Worm (Caenorhabditis elegans) whole organism, young adult: ENCODE measurements around the gene F58B3.4.

Source experiments
- C06A6.2 ChIP-seq: fragments of 200-800 bp; sonication (Bioruptor generic); conservative IDR thresholded peaks from 2 replicates; pipeline ENCODE4 v1.3.6; 2022; ENCODE audit warnings: missing genetic modification characterization, missing compliant biosample characterization
- F10E7.11 ChIP-seq: sonication (generic microtip); optimal IDR thresholded peaks from 2 replicates; lab custom pipeline; 2017; ENCODE audit warnings: mild to moderate bottlenecking, missing genetic modification characterization, moderate library complexity, missing compliant biosample characterization
- F23B12.7 ChIP-seq: sonication (generic microtip); optimal IDR thresholded peaks from 2 replicates; lab custom pipeline; 2017; ENCODE audit warnings: missing genetic modification characterization, mild to moderate bottlenecking, missing compliant biosample characterization, antibody characterized with exemption, moderate library complexity; ENCODE audit not compliant: insufficient read depth
- F49E8.2 ChIP-seq: sonication (generic microtip); optimal IDR thresholded peaks from 3 replicates; lab custom pipeline; 2017; ENCODE audit warnings: missing genetic modification characterization, mild to moderate bottlenecking, missing compliant biosample characterization, antibody characterized with exemption, moderate library complexity; ENCODE audit not compliant: insufficient read depth
- K11D2.4 ChIP-seq: fragments of 200-800 bp; sonication (Bioruptor generic); IDR thresholded peaks from 2 replicates; pipeline ENCODE4 v1.3.6; 2022; ENCODE audit warnings: missing genetic modification reagents, missing genetic modification characterization, missing compliant biosample characterization
- K12H6.12 ChIP-seq: fragments of 200-800 bp; sonication (Bioruptor generic); optimal IDR thresholded peaks from 2 replicates; lab custom pipeline; 2018; ENCODE audit warnings: mild to moderate bottlenecking, missing genetic modification characterization, missing compliant biosample characterization
- T26A5.8 ChIP-seq: sonication (generic microtip); optimal IDR thresholded peaks from 2 replicates; lab custom pipeline; 2016; ENCODE audit warnings: missing genetic modification characterization, missing compliant biosample characterization
- Y53G8AR.9 ChIP-seq: fragments of 200-800 bp; sonication (Bioruptor generic); conservative IDR thresholded peaks from 2 replicates; pipeline ENCODE4 v1.3.6; 2022; ENCODE audit warnings: missing genetic modification reagents, missing genetic modification characterization, missing compliant biosample characterization
- ama-1 ChIP-seq, 3 experiments: fragments of 150-350 bp in 1 of 3; sonication (generic microtip) in 2 of 3; optimal IDR thresholded peaks; 2 replicates each; lab custom pipeline; 2014 to 2018; ENCODE audit warnings: missing biosample characterization in 2 of 3, missing genetic modification characterization in 2 of 3, missing genetic modification reagents in 2 of 3
- attf-5 ChIP-seq: fragments of 200-800 bp; sonication (Bioruptor generic); optimal IDR thresholded peaks from 2 replicates; lab custom pipeline; 2018; ENCODE audit warnings: mild to moderate bottlenecking, missing genetic modification characterization, missing compliant biosample characterization
- attf-6 ChIP-seq: fragments of 200-800 bp; sonication (Bioruptor generic); IDR thresholded peaks from 2 replicates; pipeline ENCODE4 v1.3.6; 2022; ENCODE audit warnings: missing genetic modification reagents, missing genetic modification characterization, missing compliant biosample characterization
- bed-1 ChIP-seq: fragments of 200-800 bp; sonication (Bioruptor generic); IDR thresholded peaks from 2 replicates; pipeline ENCODE4 v1.3.6; 2022; ENCODE audit warnings: missing genetic modification reagents, missing genetic modification characterization, missing compliant biosample characterization
- cebp-1 ChIP-seq, 2 experiments: fragments of 200-800 bp in 1 of 2; sonication (Bioruptor generic) in 1 of 2; sonication (generic microtip) in 1 of 2; IDR thresholded peaks in 1 of 2; optimal IDR thresholded peaks in 1 of 2; 2 replicates each; pipeline versions ENCODE4 v1.3.6 to Lab custom; 2017 to 2022; ENCODE audit warnings: missing compliant biosample characterization in 2 of 2, missing genetic modification characterization in 2 of 2, mild to moderate bottlenecking in 1 of 2, missing genetic modification reagents in 1 of 2, moderate library complexity in 1 of 2
- ceh-100 ChIP-seq: fragments of 200-800 bp; sonication (Bioruptor generic); IDR thresholded peaks from 2 replicates; pipeline ENCODE4 v1.3.6; 2022; ENCODE audit warnings: missing genetic modification reagents, missing genetic modification characterization, missing compliant biosample characterization
- die-1 ChIP-seq: sonication (generic microtip); optimal IDR thresholded peaks from 2 replicates; lab custom pipeline; 2016; ENCODE audit warnings: missing genotype, mild to moderate bottlenecking, missing genetic modification characterization, missing compliant biosample characterization
- efl-1 ChIP-seq: fragments of 150-350 bp; optimal IDR thresholded peaks from 2 replicates; lab custom pipeline; 2014; ENCODE audit warnings: missing biosample characterization, missing genetic modification reagents, missing genetic modification characterization
- ekl-4 ChIP-seq: fragments of 200-800 bp; sonication (Bioruptor generic); IDR thresholded peaks from 2 replicates; pipeline ENCODE4 v1.3.6; 2022; ENCODE audit warnings: missing genetic modification reagents, missing genetic modification characterization, missing compliant biosample characterization
- fkh-3 ChIP-seq: sonication (generic microtip); optimal IDR thresholded peaks from 2 replicates; lab custom pipeline; 2016; ENCODE audit warnings: mild to moderate bottlenecking, missing genetic modification characterization, missing compliant biosample characterization
- hmg-1.2 ChIP-seq: fragments of 200-800 bp; sonication (Bioruptor generic); IDR thresholded peaks from 2 replicates; pipeline ENCODE4 v1.3.6; 2022; ENCODE audit warnings: missing genetic modification reagents, missing genetic modification characterization, missing compliant biosample characterization
- let-526 ChIP-seq: fragments of 200-800 bp; sonication (Bioruptor generic); IDR thresholded peaks from 2 replicates; pipeline ENCODE4 v1.3.6; 2022; ENCODE audit warnings: missing genetic modification reagents, missing genetic modification characterization, missing compliant biosample characterization
- lin-35 ChIP-seq, 3 experiments: fragments of 150-350 bp in 2 of 3; sonication (generic microtip) in 1 of 3; optimal IDR thresholded peaks; 2 replicates each; lab custom pipeline; 2014 to 2018; ENCODE audit warnings: missing biosample characterization in 3 of 3, missing genetic modification characterization in 3 of 3, missing genetic modification reagents in 3 of 3
- lsl-1 ChIP-seq: fragments of 200-800 bp; sonication (Bioruptor generic); optimal IDR thresholded peaks from 2 replicates; lab custom pipeline; 2018; ENCODE audit warnings: mild to moderate bottlenecking, missing genetic modification characterization, moderate library complexity, missing compliant biosample characterization
- lsy-27 ChIP-seq: sonication (generic microtip); optimal IDR thresholded peaks from 2 replicates; lab custom pipeline; 2017; ENCODE audit warnings: missing genetic modification characterization, mild to moderate bottlenecking, missing compliant biosample characterization, antibody characterized with exemption, missing genotype, borderline replicate concordance; ENCODE audit not compliant: insufficient read depth
- madf-6 ChIP-seq: fragments of 200-800 bp; sonication (Bioruptor generic); IDR thresholded peaks from 2 replicates; pipeline ENCODE4 v1.3.6; 2022; ENCODE audit warnings: missing genetic modification reagents, missing genetic modification characterization, missing compliant biosample characterization
- mxl-1 ChIP-seq: sonication (generic microtip); optimal IDR thresholded peaks from 2 replicates; lab custom pipeline; 2016; ENCODE audit warnings: missing genetic modification characterization, missing compliant biosample characterization
- nhr-27 ChIP-seq: fragments of 200-800 bp; sonication (Bioruptor generic); optimal IDR thresholded peaks from 2 replicates; lab custom pipeline; 2018; ENCODE audit warnings: mild to moderate bottlenecking, missing genetic modification characterization, moderate library complexity, missing compliant biosample characterization
- nhr-90 ChIP-seq: sonication (generic microtip); optimal IDR thresholded peaks from 2 replicates; lab custom pipeline; 2016; ENCODE audit warnings: missing genotype, mild to moderate bottlenecking, missing genetic modification characterization, missing compliant biosample characterization
- pbrm-1 ChIP-seq: fragments of 200-800 bp; sonication (Bioruptor generic); IDR thresholded peaks from 2 replicates; pipeline ENCODE4 v1.3.6; 2022; ENCODE audit warnings: missing genetic modification reagents, missing genetic modification characterization, missing compliant biosample characterization
- pha-4 ChIP-seq: fragments of 150-350 bp; sonication (generic microtip); optimal IDR thresholded peaks from 2 replicates; lab custom pipeline; 2014; ENCODE audit warnings: missing biosample characterization, missing genetic modification reagents, missing genetic modification characterization
- rec-8 ChIP-seq, 2 experiments: sonication (generic microtip); optimal IDR thresholded peaks; 2 replicates each; lab custom pipeline; 2016; ENCODE audit warnings: mild to moderate bottlenecking in 2 of 2, missing genetic modification characterization in 2 of 2, missing genetic modification reagents in 2 of 2, missing genotype in 2 of 2, missing biosample characterization in 1 of 2, missing compliant biosample characterization in 1 of 2, moderate library complexity in 1 of 2
- rpc-1 ChIP-seq, 2 experiments: fragments of 150-350 bp in 1 of 2; sonication (generic microtip) in 1 of 2; optimal IDR thresholded peaks; 2 replicates each; lab custom pipeline; 2014 to 2018; ENCODE audit warnings: missing biosample characterization in 1 of 2, missing genetic modification characterization in 1 of 2, missing genetic modification reagents in 1 of 2, missing genotype in 1 of 2
- snpc-1.3 ChIP-seq: sonication (generic microtip); optimal IDR thresholded peaks from 2 replicates; lab custom pipeline; 2017; ENCODE audit warnings: missing genetic modification characterization, mild to moderate bottlenecking, missing compliant biosample characterization, antibody characterized with exemption, moderate library complexity, missing genotype, missing genetic modification reagents; ENCODE audit not compliant: insufficient read depth
- snpc-3.4 ChIP-seq: sonication (generic microtip); optimal IDR thresholded peaks from 2 replicates; lab custom pipeline; 2017; ENCODE audit warnings: missing genetic modification characterization, mild to moderate bottlenecking, missing compliant biosample characterization, antibody characterized with exemption, moderate library complexity, missing genotype, missing genetic modification reagents
- snpc-4 ChIP-seq, 5 experiments: fragments of 150-350 bp in 1 of 5; sonication (generic microtip) in 4 of 5; optimal IDR thresholded peaks; 2 replicates each; lab custom pipeline; 2014 to 2018; ENCODE audit warnings: missing genetic modification characterization in 5 of 5, missing biosample characterization in 3 of 5, antibody characterized with exemption in 2 of 5, mild to moderate bottlenecking in 2 of 5, missing compliant biosample characterization in 2 of 5, missing genotype in 2 of 5, moderate library complexity in 2 of 5, missing genetic modification reagents in 1 of 5
- tbp1 ChIP-seq: fragments of 200-800 bp; sonication (Bioruptor generic); optimal IDR thresholded peaks from 2 replicates; lab custom pipeline; 2018; ENCODE audit warnings: mild to moderate bottlenecking, missing genetic modification characterization, missing compliant biosample characterization
- unc-130 ChIP-seq: sonication (generic microtip); optimal IDR thresholded peaks from 2 replicates; lab custom pipeline; 2016; ENCODE audit warnings: missing genetic modification reagents, missing genetic modification characterization, missing compliant biosample characterization
- unc-62 ChIP-seq: fragments of 150-350 bp; optimal IDR thresholded peaks from 2 replicates; lab custom pipeline; 2014; ENCODE audit warnings: missing biosample characterization, missing genetic modification reagents, missing genetic modification characterization
- xnd-1 ChIP-seq: sonication (generic microtip); optimal IDR thresholded peaks from 2 replicates; lab custom pipeline; 2016; ENCODE audit warnings: missing genotype, missing genetic modification reagents, missing genetic modification characterization, missing compliant biosample characterization

F58B3.4 gene

ce11 chrIV:11603265-11603840, 28.3 kb downstream of the F58B3.4 start (continued):
- TF ChIP-seq efl-1: no peak
- TF ChIP-seq mxl-1 (tag; lab: Kevin White, UChicago): no peak
- TF ChIP-seq attf-6: peak; percentile 63; the same call in 1 of the 2 replicates
- TF ChIP-seq unc-62: no peak
- no peak for TF ChIP-seq T26A5.8 (tag; lab: Kevin White, UChicago)
- no peak for TF ChIP-seq nhr-27 (tag; lab: Kevin White, UChicago)
- no peak for TF ChIP-seq rpc-1 (optimal IDR thresholded peaks at IDR 0.05; lab: Kevin White, UChicago)
- no peak for TF ChIP-seq rpc-1 (tag; optimal IDR thresholded peaks at IDR 0.05; lab: Kevin White, UChicago)
- TF ChIP-seq ekl-4: peak; percentile 56; the same call in 1 of the 2 replicates

- TF ChIP-seq let-526 (GFP tag; lab: Robert Waterston, UW): no peak
- 0 out of 2 replicates have a peak, but pooled peaks have one; percentile 48 for TF ChIP-seq bed-1
- TF ChIP-seq, all 124 proteins: peak for 1
Observed at ce11 chrIV:11602498-11603068, 29.1 kb downstream of the F58B3.4 start, which contains the start of gene rps-11. rps-11 (plus strand) TSS chrIV:11602641.

DNA sequence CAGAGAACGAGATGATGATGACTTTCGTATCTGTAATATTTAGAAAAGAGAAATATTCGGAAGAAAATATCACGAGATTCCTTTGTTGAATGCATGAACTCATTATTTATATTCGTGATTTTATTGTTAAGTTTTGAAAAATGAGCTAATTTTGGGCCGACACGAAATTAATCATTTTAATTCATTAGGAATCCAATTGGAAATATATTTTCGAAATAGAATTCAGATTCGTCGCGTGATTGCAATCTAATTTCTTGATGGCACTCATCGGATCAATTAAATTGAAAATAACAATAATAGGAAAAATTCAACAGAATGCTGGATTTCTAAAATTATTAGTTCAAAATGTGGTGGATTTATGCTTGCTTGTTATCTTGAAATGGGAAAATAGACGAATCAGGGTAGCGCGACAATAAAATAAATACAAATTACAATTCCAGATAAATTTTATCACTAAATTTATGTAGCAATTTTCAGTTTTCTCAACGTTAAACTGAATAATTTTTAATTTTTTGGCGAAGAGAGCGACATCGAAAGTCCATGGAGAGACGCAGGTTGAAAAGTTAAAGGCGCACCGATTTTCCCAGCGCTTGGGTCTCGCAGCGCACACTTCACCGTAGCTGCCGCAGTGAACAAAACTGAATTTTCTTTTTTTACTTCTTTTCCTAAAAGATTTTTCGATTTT, 29.8 kb downstream of the F58B3.4 start:
- TF ChIP-seq tbp1 (GFP tag; lab: Kevin White, UChicago) (peak; percentile 60), rpc-1 (optimal IDR thresholded peaks at IDR 0.05; lab: Kevin White, UChicago) (peak; percentile 1), rpc-1 (tag; optimal IDR thresholded peaks at IDR 0.05; lab: Kevin White, UChicago) (peak; percentile 3), Y53G8AR.9 (GFP tag; lab: Robert Waterston, UW) (peak; percentile 35; the same call in 1 of the 2 replicates), unc-130 (GFP tag; lab: Kevin White, UChicago) (peak; percentile 54), nhr-90 (tag; lab: Kevin White, UChicago) (no peak), cebp-1 (GFP tag; IDR thresholded peaks at IDR 0.05; lab: Robert Waterston, UW) (no peak), cebp-1 (tag; optimal IDR thresholded peaks at IDR 0.05; lab: Kevin White, UChicago) (peak; percentile 57), F49E8.2 (tag; lab: Kevin White, UChicago) (peak; percentile 78), hmg-1.2 (GFP tag; lab: Robert Waterston, UW) (peak; percentile 76), K11D2.4 (GFP tag; lab: Robert Waterston, UW) (0 out of 2 replicates have a peak, but pooled peaks have one; percentile 14), fkh-3 (tag; lab: Kevin White, UChicago) (no peak), lin-35 (GFP tag; optimal IDR thresholded peaks at IDR 0.05; lab: Kevin White, UChicago) (peak in 1 of 3 experiments; percentile 37), F10E7.11 (tag; lab: Kevin White, UChicago) (no peak), C06A6.2 (GFP tag; lab: Robert Waterston, UW) (no peak), die-1 (tag; lab: Kevin White, UChicago) (no peak), pbrm-1 (GFP tag; lab: Robert Waterston, UW) (peak; percentile 43; the same call in 1 of the 2 replicates), snpc-4 (GFP tag; optimal IDR thresholded peaks at IDR 0.05; lab: Kevin White, UChicago) (no peak), snpc-4 (tag; optimal IDR thresholded peaks at IDR 0.05; lab: Kevin White, UChicago) (peak; percentile 25 to 57 (median 36)), F23B12.7 (peak; percentile 75), xnd-1 (tag; lab: Kevin White, UChicago) (peak; percentile 24), lsl-1 (GFP tag; lab: Kevin White, UChicago) (peak; percentile 69), madf-6 (GFP tag; lab: Robert Waterston, UW) (peak; percentile 72), ceh-100 (GFP tag; lab: Robert Waterston, UW) (peak; percentile 64), pha-4 (tag; lab: Kevin White, UChicago) (peak; percentile 19), snpc-3.4 (tag; lab: Kevin White, UChicago) (peak; percentile 80), attf-5 (GFP tag; lab: Kevin White, UChicago) (peak; percentile 30), lsy-27 (tag; lab: Kevin White, UChicago) (peak; percentile 23), ama-1 (optimal IDR thresholded peaks at IDR 0.05; lab: Kevin White, UChicago) (no peak), ama-1 (GFP tag; optimal IDR thresholded peaks at IDR 0.05; lab: Kevin White, UChicago) (peak; percentile 47 to 51), snpc-1.3 (tag; lab: Kevin White, UChicago) (peak; percentile 79), rec-8 (tag; optimal IDR thresholded peaks at IDR 0.05; lab: Kevin White, UChicago) (peak in 1 of 2 experiments; percentile 21), K12H6.12 (tag; lab: Kevin White, UChicago) (peak; percentile 15)
